Fruit fly (Drosophila melanogaster): ENCODE data around the gene Rev1.

Rev1 gene

dm6 chr3L:627819-628601, 26.2 kb upstream of the Rev1 start (continued):
- TF ChIP-seq onecut (GFP tag; IDR thresholded peaks at IDR 0.05) (no peak), CHES-1-like (GFP tag; optimal IDR thresholded peaks at IDR 0.05) (peak; percentile 43), schlank (tag; optimal IDR thresholded peaks at IDR 0.05) (no peak), pros (GFP tag; optimal IDR thresholded peaks at IDR 0.05) (peak; percentile 80), Atf3 (GFP tag; optimal IDR thresholded peaks at IDR 0.05) (peak; percentile 38), da (GFP tag; optimal IDR thresholded peaks at IDR 0.05) (no peak), CG3407 (GFP tag; optimal IDR thresholded peaks at IDR 0.05) (no peak), CG12659 (GFP tag; optimal IDR thresholded peaks at IDR 0.05) (peak; percentile 19), CG2889 (GFP tag; IDR thresholded peaks at IDR 0.05) (peak; percentile 65; the same call in 2 of the 3 replicates), CG8388 (GFP tag; optimal IDR thresholded peaks at IDR 0.05) (peak; percentile 7), CG33557 (GFP tag; optimal IDR thresholded peaks at IDR 0.05) (no peak), Pdp1 (GFP tag; optimal IDR thresholded peaks at IDR 0.05) (peak; percentile 27 to 77), eve (GFP tag; optimal IDR thresholded peaks at IDR 0.05) (no peak), CG3163 (GFP tag; optimal IDR thresholded peaks at IDR 0.05) (peak; percentile 59), CG15479 (GFP tag; optimal IDR thresholded peaks at IDR 0.05) (peak; percentile 20), CG5953 (GFP tag; IDR thresholded peaks at IDR 0.05) (0 out of 2 replicates have a peak, but pooled peaks have one; percentile 18), CG15696 (tag; optimal IDR thresholded peaks at IDR 0.05) (no peak), Mes4 (GFP tag; optimal IDR thresholded peaks at IDR 0.05) (no peak), gro (GFP tag; optimal IDR thresholded peaks at IDR 0.05) (peak; percentile 76), caup (GFP tag; optimal IDR thresholded peaks at IDR 0.05; ENCODE audit: severe bottlenecking) (peak; percentile 36), kay (GFP tag; optimal IDR thresholded peaks at IDR 0.05) (peak; percentile 58), bowl (GFP tag; IDR thresholded peaks at IDR 0.05) (no peak; the same call in 1 of the 2 replicates), Oli (tag; optimal IDR thresholded peaks at IDR 0.05) (peak; percentile 29), CG1602 (GFP tag; optimal IDR thresholded peaks at IDR 0.05) (no peak), Dp (GFP tag; optimal IDR thresholded peaks at IDR 0.05) (no peak), org-1 (GFP tag; optimal IDR thresholded peaks at IDR 0.05) (peak; percentile 24), CG6654 (GFP tag; optimal IDR thresholded peaks at IDR 0.05) (no peak), luna (GFP tag; optimal IDR thresholded peaks at IDR 0.05) (no peak), pita (GFP tag; optimal IDR thresholded peaks at IDR 0.05) (no peak), tin (GFP tag; optimal IDR thresholded peaks at IDR 0.05) (peak; percentile 2), dm (GFP tag; optimal IDR thresholded peaks at IDR 0.05) (no peak), stc (GFP tag; IDR thresholded peaks at IDR 0.05) (no peak), CG8765 (GFP tag; IDR thresholded peaks at IDR 0.05) (peak; percentile 8; the same call in 1 of the 2 replicates), dysf (GFP tag; IDR thresholded peaks at IDR 0.05) (peak; percentile 49; the same call in 2 of the 3 replicates), scrt (GFP tag; optimal IDR thresholded peaks at IDR 0.05) (peak; percentile 99), Lim3 (GFP tag; IDR thresholded peaks at IDR 0.05) (no peak), phol (tag; optimal IDR thresholded peaks at IDR 0.05) (peak; percentile 73), Xbp1 (GFP tag; optimal IDR thresholded peaks at IDR 0.05) (no peak), CG10321 (GFP tag; IDR thresholded peaks at IDR 0.05) (peak; percentile 46; the same call in 1 of the 2 replicates), Ets65A (GFP tag) (peak; percentile 81), CG1647 (GFP tag; optimal IDR thresholded peaks at IDR 0.05) (peak; percentile 12), CG14710 (tag; optimal IDR thresholded peaks at IDR 0.05) (no peak), CG12236 (GFP tag; optimal IDR thresholded peaks at IDR 0.05) (no peak), CG9727 (GFP tag; optimal IDR thresholded peaks at IDR 0.05) (peak; percentile 5), prd (optimal IDR thresholded peaks at IDR 0.05) (no peak), prd (GFP tag; IDR thresholded peaks at IDR 0.05) (peak; percentile 75), az2 (GFP tag; optimal IDR thresholded peaks at IDR 0.05) (peak; percentile 8), Jarid2 (GFP tag; optimal IDR thresholded peaks at IDR 0.05) (peak; percentile 96), NK7.1 (GFP tag; optimal IDR thresholded peaks at IDR 0.05) (peak; percentile 1), CG15011 (GFP tag; optimal IDR thresholded peaks at IDR 0.05) (no peak)
